In the genomic region with DNA sequence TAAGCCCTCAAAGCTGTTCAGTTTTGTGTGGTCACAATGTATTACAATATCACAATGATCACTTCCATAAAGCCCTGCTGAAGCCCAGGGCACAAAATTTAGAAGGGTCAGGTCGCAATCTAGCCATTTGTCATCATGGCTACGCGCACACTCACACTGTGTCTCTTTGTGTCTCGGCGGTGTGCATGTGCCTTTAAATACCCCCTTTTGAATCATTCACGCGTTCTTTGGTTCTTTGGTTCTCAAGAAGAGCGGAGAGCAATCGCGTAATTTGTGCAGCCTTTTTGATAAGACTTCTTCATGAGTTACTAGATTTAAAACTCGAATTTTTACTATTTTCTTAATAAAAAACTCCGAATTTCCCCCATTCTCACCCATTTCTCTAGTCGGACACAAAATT, we compare ENCODE assay signal across 3 worm cellular contexts.
A peak's percentile ranks its signal among the peaks of the same experiment; 100 is the strongest.
TF ChIP-seq lines count a peak whose summit lies in the region.

No protein-coding gene starts in this region.

TF ChIP-seq in whole organism, L1 larva, 84 proteins besides CTCF, POLR2A, EP300 and RAD21 (continued from another document):
- TF ChIP-seq unc-62 (GFP tag; optimal IDR thresholded peaks at IDR 0.05; lab: Kevin White, UChicago) (no peak), nhr-11 (tag; optimal IDR thresholded peaks at IDR 0.05; lab: Kevin White, UChicago) (no peak), efl-1 (optimal IDR thresholded peaks at IDR 0.05; lab: Kevin White, UChicago) (no peak), efl-1 (GFP tag; optimal IDR thresholded peaks at IDR 0.05 in 1 of 2; lab: Kevin White, UChicago) (peak in 1 of 2 experiments; percentile 44), ztf-4 (tag; optimal IDR thresholded peaks at IDR 0.05; lab: Kevin White, UChicago) (no peak), aha-1 (tag; optimal IDR thresholded peaks at IDR 0.05; lab: Kevin White, UChicago) (no peak), blmp-1 (tag; optimal IDR thresholded peaks at IDR 0.05; lab: Kevin White, UChicago) (no peak), lin-35 (GFP tag; optimal IDR thresholded peaks at IDR 0.05; lab: Kevin White, UChicago) (peak; percentile 16 to 35), isw-1 (GFP tag; IDR thresholded peaks at IDR 0.05; lab: Robert Waterston, UW) (no peak), skn-1 (tag; optimal IDR thresholded peaks at IDR 0.05; lab: Kevin White, UChicago) (peak; percentile 80), mdl-1 (tag; optimal IDR thresholded peaks at IDR 0.05; lab: Kevin White, UChicago) (peak in 1 of 2 experiments; percentile 39), jun-1 (tag; optimal IDR thresholded peaks at IDR 0.05; lab: Kevin White, UChicago) (no peak), lin-13 (GFP tag; optimal IDR thresholded peaks at IDR 0.05; lab: Kevin White, UChicago) (no peak), nhr-19 (GFP tag; conservative IDR thresholded peaks at IDR 0.05; lab: Robert Waterston, UW) (peak; percentile 23), lsy-2 (tag; optimal IDR thresholded peaks at IDR 0.05; lab: Kevin White, UChicago) (no peak), unc-30 (tag; optimal IDR thresholded peaks at IDR 0.05; lab: Kevin White, UChicago) (no peak), hlh-17 (GFP tag; optimal IDR thresholded peaks at IDR 0.05; lab: Kevin White, UChicago; ENCODE audit: borderline replicate concordance) (no peak), tbx-2 (tag; optimal IDR thresholded peaks at IDR 0.05; lab: Kevin White, UChicago) (no peak)

TF ChIP-seq in whole organism, L3 larva, 47 proteins besides CTCF, POLR2A, EP300 and RAD21 (continued from another document):
- TF ChIP-seq nhr-237 (tag; optimal IDR thresholded peaks at IDR 0.05; lab: Kevin White, UChicago): no peak
- no peak for TF ChIP-seq lsy-12 (tag; optimal IDR thresholded peaks at IDR 0.05; lab: Kevin White, UChicago)
- no peak for TF ChIP-seq nhr-77 (tag; optimal IDR thresholded peaks at IDR 0.05; lab: Kevin White, UChicago)
- peak; percentile 41 for TF ChIP-seq pha-4 (tag; optimal IDR thresholded peaks at IDR 0.05; lab: Kevin White, UChicago)
- TF ChIP-seq nhr-11 (tag; optimal IDR thresholded peaks at IDR 0.05; lab: Kevin White, UChicago): no peak
- no peak for TF ChIP-seq ceh-28 (tag; optimal IDR thresholded peaks at IDR 0.05; lab: Kevin White, UChicago)
- no peak for TF ChIP-seq egl-5 (tag; optimal IDR thresholded peaks at IDR 0.05; lab: Kevin White, UChicago)
- peak; percentile 68 for TF ChIP-seq skn-1 (tag; optimal IDR thresholded peaks at IDR 0.05; lab: Kevin White, UChicago)
- no peak for TF ChIP-seq nhr-23 (tag; optimal IDR thresholded peaks at IDR 0.05; lab: Kevin White, UChicago)
- no peak for TF ChIP-seq snpc-4 (tag; optimal IDR thresholded peaks at IDR 0.05; lab: Kevin White, UChicago)
- TF ChIP-seq daf-12 (tag; optimal IDR thresholded peaks at IDR 0.05; lab: Kevin White, UChicago): no peak
- TF ChIP-seq elt-3 (tag; optimal IDR thresholded peaks at IDR 0.05; lab: Kevin White, UChicago): no peak
- no peak for TF ChIP-seq nhr-43 (tag; optimal IDR thresholded peaks at IDR 0.05; lab: Kevin White, UChicago; ENCODE audit: poor library complexity, severe bottlenecking)
- no peak for TF ChIP-seq nhr-25 (tag; optimal IDR thresholded peaks at IDR 0.05; lab: Kevin White, UChicago)

TF ChIP-seq in whole organism, L4 larva, 104 proteins besides CTCF, POLR2A, EP300 and RAD21 (continued from another document):
- no peak for TF ChIP-seq T20F7.1 (GFP tag; optimal IDR thresholded peaks at IDR 0.05; lab: Kevin White, UChicago)
- TF ChIP-seq F26F4.8 (GFP tag; conservative IDR thresholded peaks at IDR 0.05; lab: Robert Waterston, UW): no peak
- no peak; the same call in 1 of the 2 replicates for TF ChIP-seq pha-4 (GFP tag; IDR thresholded peaks at IDR 0.05; lab: Robert Waterston, UW)
- TF ChIP-seq pha-4 (tag; optimal IDR thresholded peaks at IDR 0.05; lab: Kevin White, UChicago): no peak
- TF ChIP-seq ama-1 (optimal IDR thresholded peaks at IDR 0.05; lab: Kevin White, UChicago): no peak
- TF ChIP-seq unc-39 (tag; optimal IDR thresholded peaks at IDR 0.05; lab: Kevin White, UChicago): no peak
- TF ChIP-seq zfp-2 (tag; optimal IDR thresholded peaks at IDR 0.05; lab: Kevin White, UChicago): no peak
- no peak for TF ChIP-seq tag-97 (GFP tag; IDR thresholded peaks at IDR 0.05; lab: Robert Waterston, UW)
- TF ChIP-seq dmd-9 (GFP tag; IDR thresholded peaks at IDR 0.05; lab: Robert Waterston, UW): no peak
- no peak for TF ChIP-seq ceh-62 (tag; optimal IDR thresholded peaks at IDR 0.05; lab: Kevin White, UChicago)
- TF ChIP-seq spr-3 (GFP tag; optimal IDR thresholded peaks at IDR 0.05; lab: Kevin White, UChicago): no peak
- TF ChIP-seq nhr-41 (GFP tag; IDR thresholded peaks at IDR 0.05; lab: Robert Waterston, UW): no peak
- TF ChIP-seq mep-1 (tag; optimal IDR thresholded peaks at IDR 0.05; lab: Kevin White, UChicago): peak; percentile 21
- TF ChIP-seq Y105C5A.15 (GFP tag; IDR thresholded peaks at IDR 0.05; lab: Robert Waterston, UW): no peak
- TF ChIP-seq F10B5.3 (tag; optimal IDR thresholded peaks at IDR 0.05; lab: Kevin White, UChicago): no peak
- no peak for TF ChIP-seq fkh-10 (GFP tag; optimal IDR thresholded peaks at IDR 0.05; lab: Kevin White, UChicago)
- TF ChIP-seq madf-5 (GFP tag; IDR thresholded peaks at IDR 0.05; lab: Robert Waterston, UW): no peak
- no peak for TF ChIP-seq zip-2 (tag; optimal IDR thresholded peaks at IDR 0.05; lab: Kevin White, UChicago)
- no peak for TF ChIP-seq skn-1 (tag; optimal IDR thresholded peaks at IDR 0.05; lab: Kevin White, UChicago)
- no peak for TF ChIP-seq nhr-11 (tag; optimal IDR thresholded peaks at IDR 0.05; lab: Kevin White, UChicago)
- TF ChIP-seq jun-1 (tag; optimal IDR thresholded peaks at IDR 0.05; lab: Kevin White, UChicago): no peak
- no peak for TF ChIP-seq Y5F2A.4 (GFP tag; optimal IDR thresholded peaks at IDR 0.05; lab: Kevin White, UChicago)
- no peak for TF ChIP-seq duxl-1 (tag; optimal IDR thresholded peaks at IDR 0.05; lab: Kevin White, UChicago; ENCODE audit: poor library complexity)
- no peak for TF ChIP-seq lin-29 (GFP tag; IDR thresholded peaks at IDR 0.05; lab: Robert Waterston, UW)
- TF ChIP-seq daf-16 (GFP tag; optimal IDR thresholded peaks at IDR 0.05; lab: Kevin White, UChicago): no peak
- peak; percentile 56 for TF ChIP-seq daf-16 (tag; optimal IDR thresholded peaks at IDR 0.05; lab: Kevin White, UChicago)
- no peak for TF ChIP-seq daf-12 (tag; optimal IDR thresholded peaks at IDR 0.05; lab: Kevin White, UChicago)
- TF ChIP-seq php-3 (GFP tag; IDR thresholded peaks at IDR 0.05; lab: Robert Waterston, UW): 0 out of 2 replicates have a peak, but pooled peaks have one; percentile 16
- TF ChIP-seq sdz-12 (GFP tag; optimal IDR thresholded peaks at IDR 0.05; lab: Kevin White, UChicago): no peak
- no peak for TF ChIP-seq hif-1 (tag; optimal IDR thresholded peaks at IDR 0.05; lab: Kevin White, UChicago)
- no peak for TF ChIP-seq lir-3 (tag; optimal IDR thresholded peaks at IDR 0.05; lab: Kevin White, UChicago)
- 0 out of 2 replicates have a peak, but pooled peaks have one; percentile 43 for TF ChIP-seq egl-43 (GFP tag; IDR thresholded peaks at IDR 0.05; lab: Robert Waterston, UW)
- no peak for TF ChIP-seq set-16 (GFP tag; IDR thresholded peaks at IDR 0.05; lab: Robert Waterston, UW)
- peak; percentile 77 for TF ChIP-seq dmd-6 (GFP tag; IDR thresholded peaks at IDR 0.05; lab: Robert Waterston, UW)
- peak; percentile 26 for TF ChIP-seq nhr-77 (tag; optimal IDR thresholded peaks at IDR 0.05; lab: Kevin White, UChicago)
- TF ChIP-seq nhr-111 (GFP tag; optimal IDR thresholded peaks at IDR 0.05; lab: Kevin White, UChicago): no peak
- peak; percentile 29 for TF ChIP-seq mes-2 (tag; optimal IDR thresholded peaks at IDR 0.05; lab: Kevin White, UChicago; ENCODE audit: poor library complexity, severe bottlenecking)
- TF ChIP-seq F37D6.2 (tag; optimal IDR thresholded peaks at IDR 0.05; lab: Kevin White, UChicago): no peak
- no peak for TF ChIP-seq nhr-102 (tag; optimal IDR thresholded peaks at IDR 0.05; lab: Kevin White, UChicago)
- TF ChIP-seq ZK337.2 (GFP tag; IDR thresholded peaks at IDR 0.05; lab: Robert Waterston, UW): no peak
- no peak for TF ChIP-seq Y48G9A.11 (GFP tag; IDR thresholded peaks at IDR 0.05; lab: Robert Waterston, UW)
- TF ChIP-seq mdt-29 (GFP tag; IDR thresholded peaks at IDR 0.05; lab: Robert Waterston, UW): no peak
- no peak for TF ChIP-seq zfp-3 (GFP tag; conservative IDR thresholded peaks at IDR 0.05; lab: Robert Waterston, UW)
- TF ChIP-seq dpl-1 (GFP tag; optimal IDR thresholded peaks at IDR 0.05; lab: Kevin White, UChicago): no peak
- TF ChIP-seq lin-13 (GFP tag; optimal IDR thresholded peaks at IDR 0.05; lab: Kevin White, UChicago): no peak
- TF ChIP-seq spr-1 (tag; optimal IDR thresholded peaks at IDR 0.05; lab: Kevin White, UChicago): no peak
- TF ChIP-seq nhr-76 (tag; optimal IDR thresholded peaks at IDR 0.05; lab: Kevin White, UChicago): no peak
- TF ChIP-seq hlh-30 (tag; optimal IDR thresholded peaks at IDR 0.05; lab: Kevin White, UChicago; ENCODE audit: insufficient read depth): peak; percentile 73
- no peak for TF ChIP-seq ceh-28 (tag; optimal IDR thresholded peaks at IDR 0.05; lab: Kevin White, UChicago)
- TF ChIP-seq ceh-82 (tag; optimal IDR thresholded peaks at IDR 0.05; lab: Kevin White, UChicago): no peak
- no peak for TF ChIP-seq ces-1 (GFP tag; optimal IDR thresholded peaks at IDR 0.05; lab: Kevin White, UChicago)
- TF ChIP-seq nhr-25 (tag; optimal IDR thresholded peaks at IDR 0.05; lab: Kevin White, UChicago; ENCODE audit: borderline replicate concordance, insufficient read depth): no peak
- TF ChIP-seq unc-62 (GFP tag; optimal IDR thresholded peaks at IDR 0.05 in 1 of 2; lab: Kevin White, UChicago): no peak
- TF ChIP-seq unc-62 (tag; optimal IDR thresholded peaks at IDR 0.05; lab: Kevin White, UChicago): no peak
- no peak for TF ChIP-seq unc-130 (GFP tag; optimal IDR thresholded peaks at IDR 0.05; lab: Kevin White, UChicago)
- TF ChIP-seq nhr-48 (tag; optimal IDR thresholded peaks at IDR 0.05; lab: Kevin White, UChicago): no peak
- TF ChIP-seq aha-1 (tag; lab: Kevin White, UChicago): no peak
- no peak for TF ChIP-seq attf-4 (tag; optimal IDR thresholded peaks at IDR 0.05; lab: Kevin White, UChicago)
- TF ChIP-seq F49E8.2 (tag; optimal IDR thresholded peaks at IDR 0.05; lab: Kevin White, UChicago; ENCODE audit: borderline replicate concordance): no peak
- no peak for TF ChIP-seq ztf-11 (tag; optimal IDR thresholded peaks at IDR 0.05; lab: Kevin White, UChicago)
- TF ChIP-seq hlh-11 (tag; optimal IDR thresholded peaks at IDR 0.05; lab: Kevin White, UChicago): peak; percentile 78
- TF ChIP-seq lin-38 (GFP tag; IDR thresholded peaks at IDR 0.05; lab: Robert Waterston, UW): peak; percentile 31; the same call in 1 of the 2 replicates
- TF ChIP-seq snpc-1.2 (GFP tag; IDR thresholded peaks at IDR 0.05; lab: Robert Waterston, UW): no peak
- TF ChIP-seq ceh-44 (GFP tag; IDR thresholded peaks at IDR 0.05; lab: Robert Waterston, UW): no peak
- TF ChIP-seq vab-7 (GFP tag; IDR thresholded peaks at IDR 0.05; lab: Robert Waterston, UW): no peak
- no peak for TF ChIP-seq saeg-2 (GFP tag; IDR thresholded peaks at IDR 0.05; lab: Robert Waterston, UW)
- TF ChIP-seq lsy-2 (tag; optimal IDR thresholded peaks at IDR 0.05; lab: Kevin White, UChicago): no peak
- TF ChIP-seq gei-8 (GFP tag; optimal IDR thresholded peaks at IDR 0.05; lab: Kevin White, UChicago): no peak
- peak; percentile 56 for TF ChIP-seq mxl-3 (GFP tag; optimal IDR thresholded peaks at IDR 0.05; lab: Kevin White, UChicago)
- no peak for TF ChIP-seq nhr-10 (tag; optimal IDR thresholded peaks at IDR 0.05; lab: Kevin White, UChicago)
- no peak for TF ChIP-seq zag-1 (tag; optimal IDR thresholded peaks at IDR 0.05; lab: Kevin White, UChicago)
- TF ChIP-seq ztf-7 (tag; optimal IDR thresholded peaks at IDR 0.05; lab: Kevin White, UChicago): no peak
- peak; percentile 87 for TF ChIP-seq nhr-28 (tag; optimal IDR thresholded peaks at IDR 0.05; lab: Kevin White, UChicago)
- no peak for TF ChIP-seq R02D3.7 (tag; optimal IDR thresholded peaks at IDR 0.05; lab: Kevin White, UChicago)
- no peak for TF ChIP-seq lin-15B (tag; optimal IDR thresholded peaks at IDR 0.05; lab: Kevin White, UChicago)
- no peak for TF ChIP-seq hmg-1.1 (GFP tag; IDR thresholded peaks at IDR 0.05; lab: Robert Waterston, UW)
- TF ChIP-seq cey-2 (tag; optimal IDR thresholded peaks at IDR 0.05; lab: Kevin White, UChicago; ENCODE audit: borderline replicate concordance, insufficient read depth): no peak
- no peak for TF ChIP-seq nhr-237 (tag; optimal IDR thresholded peaks at IDR 0.05; lab: Kevin White, UChicago)
- TF ChIP-seq nhr-6 (tag; optimal IDR thresholded peaks at IDR 0.05; lab: Kevin White, UChicago): peak; percentile 73
- TF ChIP-seq lin-39 (tag; optimal IDR thresholded peaks at IDR 0.05; lab: Kevin White, UChicago): no peak
